Worm (Caenorhabditis elegans) whole organism, midembryonic: Measurements from ENCODE around the gene C18A11.2.

Source experiments
- T22C8.4 ChIP-seq: fragments of 200-800 bp; sonication (Bioruptor generic); IDR thresholded peaks from 2 replicates; pipeline ENCODE4 v1.3.6; 2022; ENCODE audit warnings: missing genetic modification characterization, missing compliant biosample characterization
- cog-1 ChIP-seq: sonication (generic microtip); optimal IDR thresholded peaks from 2 replicates; lab custom pipeline; 2016; ENCODE audit warnings: missing genetic modification characterization, missing compliant biosample characterization
- flt-1 ChIP-seq: fragments of 200-800 bp; sonication (Bioruptor generic); IDR thresholded peaks from 2 replicates; pipeline ENCODE4 v1.3.6; 2022; ENCODE audit warnings: missing genetic modification characterization, missing compliant biosample characterization
- ref-1 ChIP-seq: fragments of 200-800 bp; sonication (Bioruptor generic); conservative IDR thresholded peaks from 2 replicates; pipeline ENCODE4 v1.3.6; 2022; ENCODE audit warnings: missing genetic modification reagents, missing genetic modification characterization, missing compliant biosample characterization
- tab-1 ChIP-seq: fragments of 200-800 bp; sonication (Bioruptor generic); IDR thresholded peaks from 2 replicates; pipeline ENCODE4 v1.3.6; 2022; ENCODE audit warnings: missing genetic modification characterization, missing compliant biosample characterization
- ztf-23 ChIP-seq: fragments of 200-800 bp; sonication (Bioruptor generic); IDR thresholded peaks from 2 replicates; pipeline ENCODE4 v1.3.6; 2022; ENCODE audit warnings: missing genetic modification reagents, missing genetic modification characterization, missing compliant biosample characterization
- ztf-29 ChIP-seq: fragments of 200-800 bp; sonication (Bioruptor generic); IDR thresholded peaks from 2 replicates; pipeline ENCODE4 v1.3.6; 2022; ENCODE audit warnings: missing genetic modification reagents, missing genetic modification characterization, missing compliant biosample characterization

ce11 chrX:8082703-8083102, 15.3 kb downstream of the C18A11.2 start:
- TF ChIP-seq tab-1 (GFP tag; lab: Robert Waterston, UW): no peak
- TF ChIP-seq ref-1: no peak
- no peak for TF ChIP-seq ztf-23 (GFP tag; lab: Robert Waterston, UW)
- no peak for TF ChIP-seq flt-1
- TF ChIP-seq T22C8.4 (GFP tag; lab: Robert Waterston, UW): no peak
- TF ChIP-seq cog-1 (tag; lab: Kevin White, UChicago): no peak
- no peak for TF ChIP-seq ztf-29 (GFP tag; lab: Robert Waterston, UW)
